Worm (Caenorhabditis elegans): ENCODE measurements around the gene K02E11.6.

ce11 chrV:14215106-14215505, 33.5 kb upstream of the K02E11.6 start, which contains the start of gene T16A9.5:
- no peak for TF ChIP-seq ztf-11 (tag; optimal IDR thresholded peaks at IDR 0.05)
- no peak for TF ChIP-seq blmp-1 (tag; optimal IDR thresholded peaks at IDR 0.05)
- TF ChIP-seq snpc-4 (tag; optimal IDR thresholded peaks at IDR 0.05): no peak
- no peak for TF ChIP-seq flh-1 (GFP tag; optimal IDR thresholded peaks at IDR 0.05)
- TF ChIP-seq unc-62 (GFP tag; optimal IDR thresholded peaks at IDR 0.05): no peak
- no peak for TF ChIP-seq lsy-2 (tag; optimal IDR thresholded peaks at IDR 0.05)
- no peak for TF ChIP-seq mab-5 (tag; optimal IDR thresholded peaks at IDR 0.05)
- no peak for TF ChIP-seq M03D4.4 (tag; optimal IDR thresholded peaks at IDR 0.05)
- TF ChIP-seq pha-4 (tag; optimal IDR thresholded peaks at IDR 0.05): no peak
- TF ChIP-seq ham-2 (GFP tag; optimal IDR thresholded peaks at IDR 0.05): no peak
